Worm (Caenorhabditis elegans) whole organism, young adult: ENCODE data around the gene C46F2.1.

Experiments
- B0336.3 ChIP-seq: fragments of 200-800 bp; sonication (Bioruptor generic); IDR thresholded peaks from 2 replicates; pipeline ENCODE4 v1.3.6; 2022; ENCODE audit warnings: missing genetic modification characterization, missing compliant biosample characterization
- C06A6.2 ChIP-seq: fragments of 200-800 bp; sonication (Bioruptor generic); conservative IDR thresholded peaks from 2 replicates; pipeline ENCODE4 v1.3.6; 2022; ENCODE audit warnings: missing genetic modification characterization, missing compliant biosample characterization
- C17E4.6 ChIP-seq: fragments of 200-800 bp; sonication (Bioruptor generic); IDR thresholded peaks from 2 replicates; pipeline ENCODE4 v1.3.6; 2022; ENCODE audit warnings: missing genetic modification reagents, missing genetic modification characterization, missing compliant biosample characterization
- F10E7.11 ChIP-seq: sonication (generic microtip); optimal IDR thresholded peaks from 2 replicates; lab custom pipeline; 2017; ENCODE audit warnings: mild to moderate bottlenecking, missing genetic modification characterization, moderate library complexity, missing compliant biosample characterization
- F23B12.7 ChIP-seq: sonication (generic microtip); optimal IDR thresholded peaks from 2 replicates; lab custom pipeline; 2017; ENCODE audit warnings: missing genetic modification characterization, mild to moderate bottlenecking, missing compliant biosample characterization, antibody characterized with exemption, moderate library complexity; ENCODE audit not compliant: insufficient read depth
- F39B2.1 ChIP-seq: fragments of 200-800 bp; sonication (Bioruptor generic); IDR thresholded peaks from 2 replicates; pipeline ENCODE4 v1.3.6; 2022; ENCODE audit warnings: missing genetic modification reagents, missing genetic modification characterization, missing compliant biosample characterization
- F52B5.7 ChIP-seq: sonication (generic microtip); optimal IDR thresholded peaks from 2 replicates; lab custom pipeline; 2016; ENCODE audit warnings: mild to moderate bottlenecking, missing genetic modification characterization, missing compliant biosample characterization
- K11D2.4 ChIP-seq: fragments of 200-800 bp; sonication (Bioruptor generic); IDR thresholded peaks from 2 replicates; pipeline ENCODE4 v1.3.6; 2022; ENCODE audit warnings: missing genetic modification reagents, missing genetic modification characterization, missing compliant biosample characterization
- T26A5.8 ChIP-seq: sonication (generic microtip); optimal IDR thresholded peaks from 2 replicates; lab custom pipeline; 2016; ENCODE audit warnings: missing genetic modification characterization, missing compliant biosample characterization
- Y53G8AR.9 ChIP-seq: fragments of 200-800 bp; sonication (Bioruptor generic); conservative IDR thresholded peaks from 2 replicates; pipeline ENCODE4 v1.3.6; 2022; ENCODE audit warnings: missing genetic modification reagents, missing genetic modification characterization, missing compliant biosample characterization
- ZK185.1 ChIP-seq: sonication (generic microtip); optimal IDR thresholded peaks from 2 replicates; lab custom pipeline; 2016; ENCODE audit warnings: mild to moderate bottlenecking, missing genetic modification characterization, missing compliant biosample characterization; ENCODE audit not compliant: poor library complexity, severe bottlenecking
- akir-1 ChIP-seq: fragments of 200-800 bp; sonication (Bioruptor generic); optimal IDR thresholded peaks from 2 replicates; lab custom pipeline; 2018; ENCODE audit warnings: mild to moderate bottlenecking, missing genetic modification characterization, moderate library complexity, missing compliant biosample characterization
- aptf-2 ChIP-seq: fragments of 200-800 bp; sonication (Bioruptor generic); conservative IDR thresholded peaks from 2 replicates; pipeline ENCODE4 v1.3.6; 2022; ENCODE audit warnings: missing genetic modification reagents, missing genetic modification characterization, missing compliant biosample characterization
- atf-7 ChIP-seq: sonication (generic microtip); optimal IDR thresholded peaks from 2 replicates; lab custom pipeline; 2017; ENCODE audit warnings: mild to moderate bottlenecking, missing genetic modification characterization, missing compliant biosample characterization
- attf-3 ChIP-seq: fragments of 200-800 bp; sonication (Bioruptor generic); conservative IDR thresholded peaks from 2 replicates; pipeline ENCODE4 v1.3.6; 2022; ENCODE audit warnings: missing genetic modification reagents, missing genetic modification characterization, missing compliant biosample characterization
- attf-6 ChIP-seq: fragments of 200-800 bp; sonication (Bioruptor generic); IDR thresholded peaks from 2 replicates; pipeline ENCODE4 v1.3.6; 2022; ENCODE audit warnings: missing genetic modification reagents, missing genetic modification characterization, missing compliant biosample characterization
- ceh-40 ChIP-seq: fragments of 200-800 bp; sonication (Bioruptor generic); IDR thresholded peaks from 2 replicates; pipeline ENCODE4 v1.3.6; 2022; ENCODE audit warnings: missing genetic modification characterization, missing compliant biosample characterization
- chd-7 ChIP-seq: sonication (generic microtip); optimal IDR thresholded peaks from 2 replicates; lab custom pipeline; 2016; ENCODE audit warnings: mild to moderate bottlenecking, missing genetic modification characterization, moderate library complexity, missing compliant biosample characterization
- dox-1 ChIP-seq: fragments of 200-800 bp; sonication (Bioruptor generic); IDR thresholded peaks from 2 replicates; pipeline ENCODE4 v1.3.6; 2022; ENCODE audit warnings: missing genetic modification reagents, missing genetic modification characterization, missing compliant biosample characterization
- egl-44 ChIP-seq: fragments of 200-800 bp; sonication (Bioruptor generic); IDR thresholded peaks from 2 replicates; pipeline ENCODE4 v1.3.6; 2022; ENCODE audit warnings: missing genetic modification reagents, missing genetic modification characterization, missing compliant biosample characterization
- ekl-4 ChIP-seq: fragments of 200-800 bp; sonication (Bioruptor generic); IDR thresholded peaks from 2 replicates; pipeline ENCODE4 v1.3.6; 2022; ENCODE audit warnings: missing genetic modification reagents, missing genetic modification characterization, missing compliant biosample characterization
- gei-17 ChIP-seq: fragments of 200-800 bp; sonication (Bioruptor generic); optimal IDR thresholded peaks from 2 replicates; lab custom pipeline; 2018; ENCODE audit warnings: mild to moderate bottlenecking, missing genetic modification characterization, missing compliant biosample characterization
- hlh-12 ChIP-seq: sonication (generic microtip); optimal IDR thresholded peaks from 2 replicates; lab custom pipeline; 2016; ENCODE audit warnings: missing genetic modification characterization, missing compliant biosample characterization
- hmg-20 ChIP-seq: fragments of 200-800 bp; sonication (Bioruptor generic); IDR thresholded peaks from 2 replicates; pipeline ENCODE4 v1.3.6; 2022; ENCODE audit warnings: missing genetic modification reagents, missing genetic modification characterization, missing compliant biosample characterization
- let-526 ChIP-seq: fragments of 200-800 bp; sonication (Bioruptor generic); IDR thresholded peaks from 2 replicates; pipeline ENCODE4 v1.3.6; 2022; ENCODE audit warnings: missing genetic modification reagents, missing genetic modification characterization, missing compliant biosample characterization
- lin-54 ChIP-seq: fragments of 200-800 bp; sonication (Bioruptor generic); optimal IDR thresholded peaks from 2 replicates; lab custom pipeline; 2018; ENCODE audit warnings: mild to moderate bottlenecking, missing genetic modification characterization, missing compliant biosample characterization
- lsy-27 ChIP-seq: sonication (generic microtip); optimal IDR thresholded peaks from 2 replicates; lab custom pipeline; 2017; ENCODE audit warnings: missing genetic modification characterization, mild to moderate bottlenecking, missing compliant biosample characterization, antibody characterized with exemption, missing genotype, borderline replicate concordance; ENCODE audit not compliant: insufficient read depth
- mcd-1 ChIP-seq: fragments of 200-800 bp; sonication (Bioruptor generic); IDR thresholded peaks from 2 replicates; pipeline ENCODE4 v1.3.6; 2022; ENCODE audit warnings: missing genetic modification reagents, missing genetic modification characterization, missing compliant biosample characterization
- mel-28 ChIP-seq: sonication (generic microtip); optimal IDR thresholded peaks from 2 replicates; lab custom pipeline; 2016; ENCODE audit warnings: borderline replicate concordance, mild to moderate bottlenecking, missing genetic modification characterization, missing compliant biosample characterization
- nfyb-1 ChIP-seq: fragments of 200-800 bp; sonication (Bioruptor generic); IDR thresholded peaks from 2 replicates; pipeline ENCODE4 v1.3.6; 2022; ENCODE audit warnings: missing genetic modification reagents, missing genetic modification characterization, missing compliant biosample characterization
- nhr-80 ChIP-seq: sonication (generic microtip); optimal IDR thresholded peaks from 2 replicates; lab custom pipeline; 2016; ENCODE audit warnings: missing genetic modification characterization, missing compliant biosample characterization
- repo-1 ChIP-seq: sonication (generic microtip); optimal IDR thresholded peaks from 2 replicates; lab custom pipeline; 2017; ENCODE audit warnings: mild to moderate bottlenecking, missing genetic modification characterization, missing compliant biosample characterization
- snpc-4 ChIP-seq, 5 experiments: fragments of 150-350 bp in 1 of 5; sonication (generic microtip) in 4 of 5; optimal IDR thresholded peaks; 2 replicates each; lab custom pipeline; 2014 to 2018; ENCODE audit warnings: missing genetic modification characterization in 5 of 5, missing biosample characterization in 3 of 5, antibody characterized with exemption in 2 of 5, mild to moderate bottlenecking in 2 of 5, missing compliant biosample characterization in 2 of 5, missing genotype in 2 of 5, moderate library complexity in 2 of 5, missing genetic modification reagents in 1 of 5
- tbp1 ChIP-seq: fragments of 200-800 bp; sonication (Bioruptor generic); optimal IDR thresholded peaks from 2 replicates; lab custom pipeline; 2018; ENCODE audit warnings: mild to moderate bottlenecking, missing genetic modification characterization, missing compliant biosample characterization
- tlf-1 ChIP-seq: fragments of 200-800 bp; sonication (Bioruptor generic); optimal IDR thresholded peaks from 2 replicates; lab custom pipeline; 2018; ENCODE audit warnings: mild to moderate bottlenecking, missing genetic modification characterization, missing compliant biosample characterization
- ztf-22 ChIP-seq: fragments of 200-800 bp; sonication (Bioruptor generic); optimal IDR thresholded peaks from 2 replicates; lab custom pipeline; 2018; ENCODE audit warnings: mild to moderate bottlenecking, missing genetic modification characterization, moderate library complexity, missing compliant biosample characterization
- ztf-25 ChIP-seq: fragments of 200-800 bp; sonication (Bioruptor generic); IDR thresholded peaks from 2 replicates; pipeline ENCODE4 v1.3.6; 2022; ENCODE audit warnings: missing genetic modification reagents, missing genetic modification characterization, missing compliant biosample characterization
- ztf-3 ChIP-seq: fragments of 200-800 bp; sonication (Bioruptor generic); optimal IDR thresholded peaks from 2 replicates; lab custom pipeline; 2018; ENCODE audit warnings: mild to moderate bottlenecking, missing genetic modification characterization, missing compliant biosample characterization

C46F2.1 gene

ce11 chrX:8083919-8084318 lies 6.1 kb downstream of the C46F2.1 start, which contains the start of gene K07E3.4 (continued):
- TF ChIP-seq gei-17 = peak; percentile 44
- no peak for TF ChIP-seq K11D2.4
- 0 out of 2 replicates have a peak, but pooled peaks have one; percentile 38 for TF ChIP-seq nfyb-1 (GFP tag; lab: Robert Waterston, UW)
- TF ChIP-seq F39B2.1 (GFP tag; lab: Robert Waterston, UW) = no peak
- TF ChIP-seq tbp1 (GFP tag; lab: Kevin White, UChicago) = peak; percentile 26

ce11 chrX:8084669-8085068 lies 6.8 kb downstream of the C46F2.1 start:
- TF ChIP-seq C17E4.6 (no peak), F10E7.11 (no peak), ztf-22 (no peak), ztf-3 (GFP tag; lab: Kevin White, UChicago) (no peak), hlh-12 (no peak), C06A6.2 (GFP tag; lab: Robert Waterston, UW) (no peak), lsy-27 (no peak), F23B12.7 (tag; lab: Kevin White, UChicago) (no peak), lin-54 (GFP tag; lab: Kevin White, UChicago) (no peak), nhr-80 (tag; lab: Kevin White, UChicago) (no peak)

- no peak for TF ChIP-seq attf-6 (GFP tag; lab: Robert Waterston, UW)
- no peak for TF ChIP-seq egl-44 (GFP tag; lab: Robert Waterston, UW)
- TF ChIP-seq aptf-2 (GFP tag; lab: Robert Waterston, UW) = no peak
- TF ChIP-seq mel-28 = no peak
- TF ChIP-seq attf-3 = no peak
- TF ChIP-seq F52B5.7 (tag; lab: Kevin White, UChicago) = no peak
- TF ChIP-seq dox-1 (GFP tag; lab: Robert Waterston, UW) = no peak
- TF ChIP-seq C17E4.6 = no peak
- TF ChIP-seq ztf-25 (GFP tag; lab: Robert Waterston, UW) = no peak
- no peak for TF ChIP-seq akir-1 (GFP tag; lab: Kevin White, UChicago)
Measured at ce11 chrX:8086450-8086724, 8.5 kb downstream of the C46F2.1 start, which contains the start of gene dao-3. dao-3 (minus strand) TSS chrX:8086550.

ce11 chrX:8086725-8087641 lies 9.1 kb downstream of the C46F2.1 start:
- no peak for TF ChIP-seq ztf-25 (GFP tag; lab: Robert Waterston, UW)
- no peak for TF ChIP-seq snpc-4 (GFP tag; optimal IDR thresholded peaks at IDR 0.05; lab: Kevin White, UChicago)
- no peak for TF ChIP-seq snpc-4 (tag; optimal IDR thresholded peaks at IDR 0.05; lab: Kevin White, UChicago)
- 0 out of 2 replicates have a peak, but pooled peaks have one; percentile 18 for TF ChIP-seq let-526 (GFP tag; lab: Robert Waterston, UW)
- TF ChIP-seq mel-28 = no peak
- TF ChIP-seq ceh-40 (GFP tag; lab: Robert Waterston, UW) = 0 out of 2 replicates have a peak, but pooled peaks have one; percentile 9
- TF ChIP-seq ekl-4 (GFP tag; lab: Robert Waterston, UW) = peak; percentile 39; the same call in 1 of the 2 replicates
- peak; percentile 29; the same call in 1 of the 2 replicates for TF ChIP-seq K11D2.4
- no peak for TF ChIP-seq ZK185.1
- 0 out of 2 replicates have a peak, but pooled peaks have one; percentile 10 for TF ChIP-seq hmg-20 (GFP tag; lab: Robert Waterston, UW)
- peak; percentile 13 for TF ChIP-seq atf-7 (tag; lab: Kevin White, UChicago)
- TF ChIP-seq Y53G8AR.9 (GFP tag; lab: Robert Waterston, UW) = peak; percentile 66; the same call in 1 of the 2 replicates
- TF ChIP-seq tlf-1 = no peak
- peak; percentile 9 for TF ChIP-seq chd-7 (tag; lab: Kevin White, UChicago)
- TF ChIP-seq C06A6.2 (GFP tag; lab: Robert Waterston, UW) = no peak
- 0 out of 2 replicates have a peak, but pooled peaks have one; percentile 17 for TF ChIP-seq nfyb-1 (GFP tag; lab: Robert Waterston, UW)
- TF ChIP-seq B0336.3 = peak; percentile 64; the same call in 1 of the 2 replicates
- TF ChIP-seq mcd-1 (GFP tag; lab: Robert Waterston, UW) = 0 out of 2 replicates have a peak, but pooled peaks have one; percentile 10
- no peak for TF ChIP-seq T26A5.8
- TF ChIP-seq repo-1 (tag; lab: Kevin White, UChicago) = peak; percentile 54
